Fruit fly (Drosophila melanogaster) whole organism, embryonic: Measurements from ENCODE around the gene Pex14.

Source experiments
- CG10209 ChIP-seq: fragments of 200-800 bp; sonication (Bioruptor generic); optimal IDR thresholded peaks from 3 replicates; lab custom pipeline; 2017; ENCODE audit warnings: missing biosample characterization, mild to moderate bottlenecking, missing genetic modification characterization, missing genetic modification reagents
- CG11247 ChIP-seq: fragments of 200-800 bp; sonication (Bioruptor generic); IDR thresholded peaks from 2 replicates; pipeline ENCODE4 v1.3.6; 2022; ENCODE audit warnings: missing biosample characterization, missing genetic modification characterization
- CG1233 ChIP-seq: fragments of 200-800 bp; sonication (Bioruptor generic); optimal IDR thresholded peaks from 4 replicates; lab custom pipeline; 2018; ENCODE audit warnings: missing biosample characterization, mild to moderate bottlenecking, missing genetic modification characterization
- CG13424 ChIP-seq: fragments of 200-800 bp; sonication (Bioruptor generic); optimal IDR thresholded peaks from 2 replicates; lab custom pipeline; 2019; ENCODE audit warnings: missing biosample characterization, mild to moderate bottlenecking, missing genetic modification characterization, moderate library complexity
- CG13775 ChIP-seq: fragments of 200-800 bp; sonication (Bioruptor generic); optimal IDR thresholded peaks from 3 replicates; lab custom pipeline; 2017; ENCODE audit warnings: missing biosample characterization, mild to moderate bottlenecking, missing genetic modification characterization
- CG13894 ChIP-seq: fragments of 200-800 bp; sonication (Bioruptor generic); optimal IDR thresholded peaks from 3 replicates; lab custom pipeline; 2018; ENCODE audit warnings: missing biosample characterization, mild to moderate bottlenecking, missing genetic modification characterization, moderate library complexity
- CG17361 ChIP-seq: fragments of 200-800 bp; sonication (Bioruptor generic); IDR thresholded peaks from 3 replicates; pipeline ENCODE4 v1.3.6; 2022; ENCODE audit warnings: missing biosample characterization, missing genetic modification characterization
- CG17385 ChIP-seq: fragments of 200-800 bp; sonication (Bioruptor generic); optimal IDR thresholded peaks from 3 replicates; lab custom pipeline; 2018; ENCODE audit warnings: missing biosample characterization, mild to moderate bottlenecking, missing genetic modification characterization
- CG18599 ChIP-seq: fragments of 200-800 bp; sonication (Bioruptor generic); optimal IDR thresholded peaks from 3 replicates; lab custom pipeline; 2017; ENCODE audit warnings: missing biosample characterization, missing genetic modification characterization, mild to moderate bottlenecking, moderate library complexity, missing genetic modification reagents
- CG2678 ChIP-seq: fragments of 200-800 bp; sonication (Bioruptor generic); optimal IDR thresholded peaks from 3 replicates; lab custom pipeline; 2019; ENCODE audit warnings: missing biosample characterization, mild to moderate bottlenecking, missing genetic modification characterization, moderate library complexity
- CG2712 ChIP-seq: fragments of 200-800 bp; optimal IDR thresholded peaks from 3 replicates; lab custom pipeline; 2019; ENCODE audit warnings: missing biosample characterization, mild to moderate bottlenecking, missing genetic modification characterization, moderate library complexity
- CG32767 ChIP-seq: fragments of 200-800 bp; sonication (Bioruptor generic); IDR thresholded peaks from 2 replicates; pipeline ENCODE4 v1.3.6; 2022; ENCODE audit warnings: missing biosample characterization, missing genetic modification characterization
- CG3995 ChIP-seq: fragments of 200-800 bp; sonication (Bioruptor generic); optimal IDR thresholded peaks from 3 replicates; lab custom pipeline; 2016; ENCODE audit warnings: missing biosample characterization, missing genetic modification characterization
- CG4328 ChIP-seq: fragments of 200-800 bp; sonication (Bioruptor generic); optimal IDR thresholded peaks from 3 replicates; lab custom pipeline; 2017; ENCODE audit warnings: missing biosample characterization, missing genetic modification reagents, missing genetic modification characterization
- CG5245 ChIP-seq: fragments of 200-800 bp; sonication (Bioruptor generic); optimal IDR thresholded peaks from 3 replicates; lab custom pipeline; 2016; ENCODE audit warnings: missing biosample characterization, missing genetic modification characterization
- CG6765 ChIP-seq: fragments of 200-800 bp; sonication (Bioruptor generic); optimal IDR thresholded peaks from 3 replicates; lab custom pipeline; 2017; ENCODE audit warnings: missing biosample characterization, mild to moderate bottlenecking, missing genetic modification characterization
- Camta ChIP-seq: fragments of 200-800 bp; sonication (Bioruptor generic); optimal IDR thresholded peaks from 2 replicates; lab custom pipeline; 2016; ENCODE audit warnings: missing biosample characterization, missing genetic modification characterization
- CoRest ChIP-seq: fragments of 200-800 bp; sonication (Bioruptor generic); optimal IDR thresholded peaks from 3 replicates; lab custom pipeline; 2018; ENCODE audit warnings: missing biosample characterization, mild to moderate bottlenecking, missing genetic modification characterization, moderate library complexity
- Ets65A ChIP-seq: fragments of 200-800 bp; sonication (Bioruptor generic); peaks from one replicate; lab custom pipeline; 2016; ENCODE audit warnings: missing biosample characterization, missing genetic modification characterization
- Fer1 ChIP-seq: fragments of 200-800 bp; sonication (Bioruptor generic); optimal IDR thresholded peaks from 2 replicates; lab custom pipeline; 2017; ENCODE audit warnings: missing biosample characterization, mild to moderate bottlenecking, missing genetic modification characterization
- Gsc ChIP-seq: fragments of 200-800 bp; sonication (Bioruptor generic); IDR thresholded peaks from 2 replicates; pipeline ENCODE4 v1.3.6; 2022; ENCODE audit warnings: missing biosample characterization, missing genetic modification characterization
- H2.0 ChIP-seq: fragments of 200-800 bp; sonication (Bioruptor generic); IDR thresholded peaks from 2 replicates; pipeline ENCODE4 v1.3.6; 2022; ENCODE audit warnings: missing biosample characterization, missing genetic modification characterization
- Hr51 ChIP-seq, 2 experiments: fragments of 200-800 bp; sonication (Bioruptor generic); optimal IDR thresholded peaks; 2 replicates in 1 of 2; 3 replicates in 1 of 2; lab custom pipeline; 2016 to 2018; ENCODE audit warnings: missing biosample characterization in 2 of 2, missing genetic modification characterization in 2 of 2, mild to moderate bottlenecking in 1 of 2, moderate library complexity in 1 of 2
- Hsf ChIP-seq: fragments of 200-800 bp; sonication (Bioruptor generic); optimal IDR thresholded peaks from 3 replicates; lab custom pipeline; 2016; ENCODE audit warnings: missing biosample characterization, missing genetic modification characterization
- Med ChIP-seq: fragments of 200-800 bp; sonication (Bioruptor generic); peaks from one replicate; lab custom pipeline; 2016; ENCODE audit warnings: missing biosample characterization, missing genetic modification characterization, mild to moderate bottlenecking, inconsistent platforms, moderate library complexity
- NfI ChIP-seq: fragments of 200-800 bp; sonication (Bioruptor generic); optimal IDR thresholded peaks from 3 replicates; lab custom pipeline; 2018; ENCODE audit warnings: missing biosample characterization, mild to moderate bottlenecking, missing genetic modification characterization, moderate library complexity
- Oli ChIP-seq: fragments of 200-800 bp; sonication (Bioruptor generic); optimal IDR thresholded peaks from 2 replicates; lab custom pipeline; 2018; ENCODE audit warnings: missing biosample characterization, mild to moderate bottlenecking, missing genetic modification characterization, moderate library complexity
- Trl ChIP-seq, 3 experiments: fragments of >200 bp in 2 of 3; fragments of 200-800 bp in 1 of 3; sonication (Bioruptor generic) in 1 of 3; optimal IDR thresholded peaks; 2 replicates in 1 of 3; 3 replicates in 2 of 3; lab custom pipeline; 2016 to 2017; ENCODE audit warnings: missing biosample characterization in 1 of 3, missing genetic modification characterization in 1 of 3
- abd-A ChIP-seq: fragments of 200-800 bp; sonication (Bioruptor generic); optimal IDR thresholded peaks from 3 replicates; lab custom pipeline; 2019; ENCODE audit warnings: missing biosample characterization, mild to moderate bottlenecking, missing genetic modification characterization, moderate library complexity
- ash1 ChIP-seq: fragments of 200-800 bp; sonication (Bioruptor generic); optimal IDR thresholded peaks from 2 replicates; lab custom pipeline; 2018; ENCODE audit warnings: missing biosample characterization, mild to moderate bottlenecking, missing genetic modification characterization
- bcd ChIP-seq: fragments of 200-800 bp; sonication (Bioruptor generic); optimal IDR thresholded peaks from 2 replicates; lab custom pipeline; 2017; ENCODE audit warnings: missing biosample characterization, mild to moderate bottlenecking, missing genetic modification characterization
- caup ChIP-seq: fragments of 200-800 bp; sonication (Bioruptor generic); optimal IDR thresholded peaks from 3 replicates; lab custom pipeline; 2017; ENCODE audit warnings: missing biosample characterization, mild to moderate bottlenecking, missing genetic modification characterization, moderate library complexity; ENCODE audit not compliant: severe bottlenecking
- cwo ChIP-seq: fragments of 200-800 bp; sonication (Bioruptor generic); optimal IDR thresholded peaks from 3 replicates; lab custom pipeline; 2017; ENCODE audit warnings: missing biosample characterization, missing genetic modification characterization, mild to moderate bottlenecking, moderate library complexity, missing genetic modification reagents
- disco-r ChIP-seq: fragments of 200-800 bp; sonication (Bioruptor generic); optimal IDR thresholded peaks from 2 replicates; lab custom pipeline; 2016; ENCODE audit warnings: missing biosample characterization, missing genetic modification characterization
- dmrt99B ChIP-seq: fragments of 200-800 bp; sonication (Bioruptor generic); optimal IDR thresholded peaks from 2 replicates; lab custom pipeline; 2018; ENCODE audit warnings: missing biosample characterization, mild to moderate bottlenecking, missing genetic modification characterization, moderate library complexity
- emc ChIP-seq: fragments of 200-800 bp; sonication (Bioruptor generic); optimal IDR thresholded peaks from 2 replicates; lab custom pipeline; 2016; ENCODE audit warnings: missing biosample characterization, missing genetic modification characterization
- grau ChIP-seq: fragments of 200-800 bp; optimal IDR thresholded peaks from 3 replicates; lab custom pipeline; 2019; ENCODE audit warnings: missing biosample characterization, mild to moderate bottlenecking, missing genetic modification characterization, moderate library complexity
- lab ChIP-seq: fragments of 200-800 bp; sonication (Bioruptor generic); optimal IDR thresholded peaks from 3 replicates; lab custom pipeline; 2017; ENCODE audit warnings: missing biosample characterization, missing genetic modification characterization, mild to moderate bottlenecking, moderate library complexity, missing genetic modification reagents
- lilli ChIP-seq: fragments of 200-800 bp; sonication (Bioruptor generic); optimal IDR thresholded peaks from 3 replicates; lab custom pipeline; 2016; ENCODE audit warnings: missing biosample characterization, missing genetic modification characterization
- lmd ChIP-seq: fragments of 200-800 bp; sonication (Bioruptor generic); IDR thresholded peaks from 2 replicates; pipeline ENCODE4 v1.3.6; 2022; ENCODE audit warnings: missing biosample characterization, missing genetic modification characterization
- mam ChIP-seq: fragments of 200-800 bp; sonication (Bioruptor generic); optimal IDR thresholded peaks from 3 replicates; lab custom pipeline; 2016; ENCODE audit warnings: missing biosample characterization, missing genetic modification characterization
- mirr ChIP-seq: fragments of 200-800 bp; sonication (Bioruptor generic); optimal IDR thresholded peaks from 3 replicates; lab custom pipeline; 2018; ENCODE audit warnings: missing biosample characterization, mild to moderate bottlenecking, missing genetic modification characterization
- pfk ChIP-seq: fragments of 200-800 bp; sonication (Bioruptor generic); optimal IDR thresholded peaks from 2 replicates; lab custom pipeline; 2018; ENCODE audit warnings: missing biosample characterization, mild to moderate bottlenecking, missing genetic modification characterization, moderate library complexity
- ro ChIP-seq: fragments of 200-800 bp; sonication (Bioruptor generic); IDR thresholded peaks from 2 replicates; pipeline ENCODE4 v1.3.6; 2022; ENCODE audit warnings: missing biosample characterization, missing genetic modification characterization
- row ChIP-seq: fragments of 200-800 bp; sonication (Bioruptor generic); IDR thresholded peaks from 3 replicates; pipeline ENCODE4 v1.3.6; 2022; ENCODE audit warnings: missing biosample characterization, missing genetic modification characterization
- scrt ChIP-seq: fragments of 200-800 bp; sonication (Bioruptor generic); optimal IDR thresholded peaks from 2 replicates; lab custom pipeline; 2018; ENCODE audit warnings: missing biosample characterization, mild to moderate bottlenecking, missing genetic modification characterization, moderate library complexity
- slbo ChIP-seq: fragments of 200-800 bp; sonication (Bioruptor generic); IDR thresholded peaks from 2 replicates; pipeline ENCODE4 v1.3.6; 2022; ENCODE audit warnings: missing biosample characterization, missing genetic modification characterization
- tll ChIP-seq, 2 experiments: fragments of 200-800 bp in 1 of 2; fragments of >200 bp in 1 of 2; sonication (Bioruptor generic) in 1 of 2; optimal IDR thresholded peaks; 2 replicates each; lab custom pipeline; 2017 to 2019; ENCODE audit warnings: missing biosample characterization in 2 of 2, missing genetic modification characterization in 2 of 2, mild to moderate bottlenecking in 1 of 2, moderate library complexity in 1 of 2

Pex14 gene

DNA sequence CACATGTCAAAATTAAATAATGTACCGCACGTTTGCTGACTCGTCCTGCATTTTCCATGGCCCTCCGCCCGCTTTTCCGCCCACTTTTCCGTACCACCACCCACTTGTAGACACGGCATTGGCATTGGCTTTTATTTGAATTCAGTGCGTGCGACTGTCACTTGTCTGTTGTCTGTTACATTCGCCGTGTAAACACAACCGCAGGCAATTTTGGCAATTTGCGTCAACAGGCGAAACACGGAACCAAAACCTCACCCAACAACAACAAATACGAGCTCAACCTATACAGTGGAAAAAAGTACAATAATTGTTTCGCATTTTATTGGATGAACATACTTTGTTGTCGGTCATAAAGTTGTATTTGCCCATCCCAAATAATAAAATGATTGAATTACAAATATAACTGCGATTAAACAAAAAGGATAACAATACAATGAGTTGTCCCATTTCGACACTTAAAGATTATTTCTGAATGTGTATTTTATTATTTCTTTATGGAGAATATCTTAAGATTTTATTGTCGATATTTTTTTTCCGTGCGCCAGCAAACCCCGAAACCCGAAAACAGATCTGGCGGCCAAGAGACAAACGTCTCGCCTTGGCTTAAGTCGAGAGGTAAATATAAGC lies 31.2 kb upstream of the Pex14 start (continued):
- TF ChIP-seq ro (GFP tag; lab: Robert Waterston, UW) (no peak), mirr (GFP tag; lab: Kevin White, UChicago) (peak; percentile 56), cwo (GFP tag; lab: Kevin White, UChicago) (peak; percentile 47), grau (tag; lab: Kevin White, UChicago) (peak; percentile 45), CG13894 (tag; lab: Kevin White, UChicago) (peak; percentile 86), pfk (GFP tag; lab: Kevin White, UChicago) (no peak), abd-A (peak; percentile 53), CG17385 (GFP tag; lab: Kevin White, UChicago) (peak; percentile 7), Trl (optimal IDR thresholded peaks at IDR 0.05; lab: Kevin White, UChicago) (no peak), Trl (GFP tag; optimal IDR thresholded peaks at IDR 0.05; lab: Kevin White, UChicago) (peak; percentile 21), Ets65A (GFP tag; lab: Kevin White, UChicago) (peak; percentile 89), CG10209 (GFP tag; lab: Kevin White, UChicago) (peak; percentile 2), Hr51 (GFP tag; optimal IDR thresholded peaks at IDR 0.05; lab: Kevin White, UChicago) (peak in 1 of 2 experiments; percentile 47), CG18599 (GFP tag; lab: Kevin White, UChicago) (peak; percentile 55), bcd (peak; percentile 19), ash1 (GFP tag; lab: Kevin White, UChicago) (no peak), CG11247 (GFP tag; lab: Robert Waterston, UW) (0 out of 2 replicates have a peak, but pooled peaks have one; percentile 7), row (GFP tag; lab: Robert Waterston, UW) (peak; percentile 58; the same call in 1 of the 3 replicates), CG2678 (tag; lab: Kevin White, UChicago) (peak; percentile 64), CG32767 (GFP tag; lab: Robert Waterston, UW) (no peak), CG3995 (GFP tag; lab: Kevin White, UChicago) (no peak), caup (GFP tag; lab: Kevin White, UChicago) (peak; percentile 27), emc (GFP tag; lab: Kevin White, UChicago) (no peak), CG5245 (GFP tag; lab: Kevin White, UChicago) (no peak), disco-r (no peak), Gsc (GFP tag; lab: Robert Waterston, UW) (no peak), H2.0 (GFP tag; lab: Robert Waterston, UW) (0 out of 2 replicates have a peak, but pooled peaks have one; percentile 15), Oli (peak; percentile 33), lilli (GFP tag; lab: Kevin White, UChicago) (peak; percentile 40), Hsf (GFP tag; lab: Kevin White, UChicago) (peak; percentile 33), scrt (peak; percentile 64), slbo (GFP tag; lab: Robert Waterston, UW) (peak; percentile 34; the same call in 1 of the 2 replicates), CG4328 (GFP tag; lab: Kevin White, UChicago) (no peak), CoRest (tag; lab: Kevin White, UChicago) (peak; percentile 20), tll (GFP tag; optimal IDR thresholded peaks at IDR 0.05; lab: Kevin White, UChicago) (no peak), CG6765 (GFP tag; lab: Kevin White, UChicago) (peak; percentile 2), CG13424 (tag; lab: Kevin White, UChicago) (peak; percentile 46), Camta (GFP tag; lab: Kevin White, UChicago) (no peak), mam (GFP tag; lab: Kevin White, UChicago) (peak; percentile 10), NfI (GFP tag; lab: Kevin White, UChicago) (peak; percentile 31), lmd (no peak), Med (peak; percentile 69), CG2712 (peak; percentile 12), lab (GFP tag; lab: Kevin White, UChicago) (peak; percentile 54), dmrt99B (tag; lab: Kevin White, UChicago) (peak; percentile 57), CG13775 (GFP tag; lab: Kevin White, UChicago) (peak; percentile 1), Fer1 (GFP tag; lab: Kevin White, UChicago) (peak; percentile 25), CG1233 (peak; percentile 3), CG17361 (GFP tag; lab: Robert Waterston, UW) (0 out of 3 replicates have a peak, but pooled peaks have one; percentile 28)
